Worm (Caenorhabditis elegans): Measurements from ENCODE around the gene psr-1.

Gene psr-1

DNA sequence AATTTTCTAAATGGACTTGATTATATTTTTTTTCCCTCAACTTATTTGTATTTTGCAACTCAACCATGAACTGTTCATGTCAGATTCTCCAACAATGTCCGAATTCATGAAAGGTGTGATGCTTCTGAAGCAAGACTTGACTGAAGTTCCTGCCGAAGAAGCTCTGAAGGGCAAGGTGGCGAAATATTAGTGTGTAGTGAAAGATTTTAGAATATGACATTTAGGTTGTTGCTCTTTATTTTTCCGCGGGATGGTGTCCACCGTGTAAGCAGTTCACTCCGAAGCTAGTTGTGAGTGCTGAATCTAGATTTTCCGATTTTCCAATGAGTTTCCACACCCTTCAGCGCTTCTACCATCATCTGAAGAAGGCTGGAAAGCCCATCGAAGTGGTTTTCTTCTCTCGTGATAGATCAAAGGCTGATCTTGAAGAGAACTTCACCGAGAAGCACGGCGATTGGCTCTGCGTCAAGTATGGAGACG lies 657 bp upstream of the psr-1 start, which contains the start of gene F29B9.5:
Gene F29B9.5 (plus strand): TSS at position 51 of the 480 bp plus-strand sequence.
- TF ChIP-seq ztf-3 (GFP tag; optimal IDR thresholded peaks at IDR 0.05) (no peak), him-1 (tag; optimal IDR thresholded peaks at IDR 0.05) (no peak), dpff-1 (tag; optimal IDR thresholded peaks at IDR 0.05) (no peak), C06A6.2 (GFP tag; conservative IDR thresholded peaks at IDR 0.05) (no peak), nfyb-1 (GFP tag; IDR thresholded peaks at IDR 0.05) (0 out of 2 replicates have a peak, but pooled peaks have one; percentile 54), let-607 (tag; optimal IDR thresholded peaks at IDR 0.05) (no peak), Y95B8A.8 (GFP tag; IDR thresholded peaks at IDR 0.05) (0 out of 2 replicates have a peak, but pooled peaks have one; percentile 10), fkh-3 (tag; optimal IDR thresholded peaks at IDR 0.05) (peak; percentile 47), ztf-18 (tag; optimal IDR thresholded peaks at IDR 0.05) (no peak), sdz-38 (tag; optimal IDR thresholded peaks at IDR 0.05) (no peak), pha-4 (tag; optimal IDR thresholded peaks at IDR 0.05) (no peak), mcd-1 (GFP tag; IDR thresholded peaks at IDR 0.05) (peak; percentile 31; the same call in 1 of the 2 replicates), bed-2 (GFP tag; IDR thresholded peaks at IDR 0.05) (no peak), rcor-1 (GFP tag; IDR thresholded peaks at IDR 0.05) (0 out of 2 replicates have a peak, but pooled peaks have one; percentile 19), Y79H2A.3 (GFP tag; conservative IDR thresholded peaks at IDR 0.05) (0 out of 2 replicates have a peak, but pooled peaks have one; percentile 32), attf-6 (GFP tag; IDR thresholded peaks at IDR 0.05) (no peak), tbx-9 (tag; optimal IDR thresholded peaks at IDR 0.05; ENCODE audit: borderline replicate concordance) (no peak), ztf-22 (GFP tag; optimal IDR thresholded peaks at IDR 0.05) (no peak), ama-1 (optimal IDR thresholded peaks at IDR 0.05) (peak; percentile 62), ama-1 (GFP tag; optimal IDR thresholded peaks at IDR 0.05) (no peak), nhr-179 (tag; optimal IDR thresholded peaks at IDR 0.05) (no peak), lin-35 (GFP tag; optimal IDR thresholded peaks at IDR 0.05) (no peak), ets-4 (GFP tag; optimal IDR thresholded peaks at IDR 0.05) (no peak), nhr-27 (tag; optimal IDR thresholded peaks at IDR 0.05) (no peak), sptf-2 (GFP tag; optimal IDR thresholded peaks at IDR 0.05) (no peak), pbrm-1 (GFP tag; IDR thresholded peaks at IDR 0.05) (peak; percentile 51; the same call in 1 of the 2 replicates), ccch-3 (GFP tag; optimal IDR thresholded peaks at IDR 0.05) (no peak), repo-1 (tag; optimal IDR thresholded peaks at IDR 0.05) (no peak), ekl-4 (GFP tag; IDR thresholded peaks at IDR 0.05) (peak; percentile 71), Y53F4B.3 (GFP tag; IDR thresholded peaks at IDR 0.05) (no peak), madf-10 (tag; optimal IDR thresholded peaks at IDR 0.05) (no peak), K11D2.4 (GFP tag; IDR thresholded peaks at IDR 0.05) (no peak), hrde-1 (tag; optimal IDR thresholded peaks at IDR 0.05; ENCODE audit: borderline replicate concordance) (no peak), hmg-1.2 (GFP tag; IDR thresholded peaks at IDR 0.05) (0 out of 2 replicates have a peak, but pooled peaks have one; percentile 14), F39B2.1 (GFP tag; IDR thresholded peaks at IDR 0.05) (peak; percentile 9; the same call in 1 of the 2 replicates), F22D6.2 (tag; optimal IDR thresholded peaks at IDR 0.05) (no peak), F33H1.4 (GFP tag; IDR thresholded peaks at IDR 0.05) (peak; percentile 26), tbp1 (GFP tag; optimal IDR thresholded peaks at IDR 0.05) (no peak), hsf-1 (GFP tag; IDR thresholded peaks at IDR 0.05) (peak; percentile 77), mes-4 (tag; optimal IDR thresholded peaks at IDR 0.05) (no peak), madf-8 (GFP tag; conservative IDR thresholded peaks at IDR 0.05) (no peak; the same call in 1 of the 2 replicates), zfh-2 (GFP tag; conservative IDR thresholded peaks at IDR 0.05) (no peak), Y53G8AR.9 (GFP tag; conservative IDR thresholded peaks at IDR 0.05) (peak; percentile 80), F37B4.10 (GFP tag; IDR thresholded peaks at IDR 0.05) (no peak), attf-3 (GFP tag; conservative IDR thresholded peaks at IDR 0.05) (no peak), F10E7.11 (tag; optimal IDR thresholded peaks at IDR 0.05) (no peak), nfya-2 (GFP tag; IDR thresholded peaks at IDR 0.05) (0 out of 2 replicates have a peak, but pooled peaks have one; percentile 22), K12H6.12 (tag; optimal IDR thresholded peaks at IDR 0.05) (no peak), chd-7 (tag; optimal IDR thresholded peaks at IDR 0.05) (peak; percentile 63)
